Fruit fly (Drosophila melanogaster): ENCODE measurements around the gene Cox10.
A peak's percentile ranks its signal among the peaks of the same experiment; 100 is the strongest.

DNA sequence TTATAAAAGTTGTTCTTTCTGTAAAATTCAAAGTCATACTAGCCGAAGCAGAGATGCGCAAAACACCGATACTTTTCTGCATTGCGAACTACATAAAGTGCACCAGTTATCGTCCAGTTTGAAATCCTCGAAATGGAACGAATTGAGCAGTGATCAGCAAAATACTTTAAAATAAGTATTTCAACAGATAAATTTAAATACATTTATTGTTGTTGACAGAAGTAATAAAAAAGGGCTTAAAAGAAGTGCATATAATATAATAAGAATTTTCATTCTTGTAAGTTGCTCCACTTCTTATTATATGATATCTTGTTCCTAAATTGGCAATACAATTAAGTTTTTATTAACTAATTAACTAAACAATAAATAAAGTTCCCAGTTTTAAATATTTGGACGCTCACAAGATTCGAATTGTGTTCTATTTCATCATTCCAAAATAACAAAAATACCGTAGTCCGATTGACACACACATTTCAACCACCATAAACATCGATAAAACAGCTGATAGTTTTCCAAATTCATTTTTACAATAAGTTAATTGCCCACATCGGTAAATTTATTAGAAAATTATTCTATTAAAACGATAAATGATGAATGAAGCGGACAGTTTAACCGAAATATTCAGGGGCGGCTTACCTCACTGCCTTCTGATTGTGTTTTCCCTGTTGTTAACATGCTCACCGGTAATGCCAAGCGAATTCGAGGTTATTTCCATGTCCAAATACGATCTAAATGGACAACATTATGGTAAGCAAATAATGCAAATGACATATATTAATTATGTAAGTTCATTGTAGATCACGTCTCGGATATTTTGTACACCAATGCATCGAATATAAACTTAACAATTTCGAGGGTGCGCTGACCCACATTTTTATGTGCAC, 16.7 kb upstream of the Cox10 start, which contains the start of the genes Usp14 and CG4972:
- TF ChIP-seq toy (GFP tag; IDR thresholded peaks at IDR 0.05) (no peak), Sin3A (optimal IDR thresholded peaks at IDR 0.05) (no peak), sens (GFP tag) (peak; percentile 68), CG4328 (GFP tag; optimal IDR thresholded peaks at IDR 0.05) (no peak), E2f2 (GFP tag; IDR thresholded peaks at IDR 0.05) (no peak), psq (GFP tag; optimal IDR thresholded peaks at IDR 0.05) (no peak), pros (GFP tag; optimal IDR thresholded peaks at IDR 0.05) (no peak)

Data from whole organism, embryonic.